Worm (Caenorhabditis elegans): ENCODE results near the gene snr-3.

snr-3 gene

DNA sequence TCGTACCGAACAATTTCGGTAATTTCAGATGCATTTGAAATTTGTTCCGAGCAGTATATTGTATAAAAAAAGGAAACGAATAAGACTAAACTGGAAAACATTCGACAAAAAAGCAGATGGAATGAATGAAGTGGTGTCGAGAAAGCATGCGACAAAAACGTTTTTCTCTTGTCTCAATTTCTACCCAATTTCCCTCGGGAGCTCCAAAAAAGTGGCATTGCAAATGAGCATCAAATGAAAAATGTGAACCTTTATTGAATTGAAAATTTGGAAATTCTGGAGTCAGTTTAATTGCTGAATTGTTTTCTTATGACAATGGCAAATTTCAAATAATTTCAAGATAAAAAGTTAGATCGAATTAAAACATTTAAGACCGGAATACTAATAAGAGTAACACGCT, 10.6 kb upstream of the snr-3 start, which contains the start of gene R05G9.5:
R05G9.5 (minus strand) TSS at position 101 of the 400 bp plus-strand sequence.
- TF ChIP-seq ztf-11 (tag; optimal IDR thresholded peaks at IDR 0.05) (no peak), pha-4 (tag; optimal IDR thresholded peaks at IDR 0.05) (no peak)

- TF ChIP-seq ceh-83 (GFP tag; optimal IDR thresholded peaks at IDR 0.05) = no peak
- TF ChIP-seq unc-62 (GFP tag; optimal IDR thresholded peaks at IDR 0.05) = no peak
These were observed 9.5 kb upstream of the snr-3 start, which contains the start of gene twk-49 for ce11 chrII:6499067-6499466. twk-49 (minus strand) TSS chrII:6499167.

- TF ChIP-seq sptf-1 (tag; optimal IDR thresholded peaks at IDR 0.05) (no peak), ces-1 (GFP tag; optimal IDR thresholded peaks at IDR 0.05) (peak; percentile 52), unc-120 (tag; optimal IDR thresholded peaks at IDR 0.05; ENCODE audit: poor library complexity, severe bottlenecking) (no peak)
These were observed 9.0 kb upstream of the snr-3 start for ce11 chrII:6498609-6499008.

- TF ChIP-seq cnd-1 (tag; optimal IDR thresholded peaks at IDR 0.05) (no peak), blmp-1 (tag; optimal IDR thresholded peaks at IDR 0.05) (no peak), ces-1 (GFP tag; optimal IDR thresholded peaks at IDR 0.05) (peak; percentile 34), ham-2 (GFP tag; optimal IDR thresholded peaks at IDR 0.05) (no peak), sptf-1 (tag; optimal IDR thresholded peaks at IDR 0.05) (no peak), nhr-2 (tag; optimal IDR thresholded peaks at IDR 0.05) (no peak)
These were observed 7.6 kb upstream of the snr-3 start for ce11 chrII:6497137-6497536.

ce11 chrII:6496496-6496895, 6.9 kb upstream of the snr-3 start:
- TF ChIP-seq sptf-1 (tag; optimal IDR thresholded peaks at IDR 0.05) (no peak), ces-1 (GFP tag; optimal IDR thresholded peaks at IDR 0.05) (no peak), ztf-11 (tag; optimal IDR thresholded peaks at IDR 0.05) (no peak), lin-32 (GFP tag; optimal IDR thresholded peaks at IDR 0.05) (no peak), nhr-12 (tag; optimal IDR thresholded peaks at IDR 0.05) (no peak), unc-39 (tag; optimal IDR thresholded peaks at IDR 0.05) (no peak)

ce11 chrII:6493709-6494326, 4.3 kb upstream of the snr-3 start:
- TF ChIP-seq sptf-1 (tag; optimal IDR thresholded peaks at IDR 0.05) = no peak
- TF ChIP-seq ces-1 (GFP tag; optimal IDR thresholded peaks at IDR 0.05) = no peak
- no peak for TF ChIP-seq ceh-43 (GFP tag; optimal IDR thresholded peaks at IDR 0.05)
- no peak for TF ChIP-seq unc-120 (tag; optimal IDR thresholded peaks at IDR 0.05; ENCODE audit: poor library complexity, severe bottlenecking)
- TF ChIP-seq mls-2 (tag; optimal IDR thresholded peaks at IDR 0.05) = no peak
- no peak for TF ChIP-seq flh-1 (GFP tag; optimal IDR thresholded peaks at IDR 0.05)

- TF ChIP-seq elt-3 (tag; optimal IDR thresholded peaks at IDR 0.05) (no peak), ces-1 (GFP tag; optimal IDR thresholded peaks at IDR 0.05) (peak; percentile 90)
These were observed 3.6 kb upstream of the snr-3 start for ce11 chrII:6493139-6493538.

DNA sequence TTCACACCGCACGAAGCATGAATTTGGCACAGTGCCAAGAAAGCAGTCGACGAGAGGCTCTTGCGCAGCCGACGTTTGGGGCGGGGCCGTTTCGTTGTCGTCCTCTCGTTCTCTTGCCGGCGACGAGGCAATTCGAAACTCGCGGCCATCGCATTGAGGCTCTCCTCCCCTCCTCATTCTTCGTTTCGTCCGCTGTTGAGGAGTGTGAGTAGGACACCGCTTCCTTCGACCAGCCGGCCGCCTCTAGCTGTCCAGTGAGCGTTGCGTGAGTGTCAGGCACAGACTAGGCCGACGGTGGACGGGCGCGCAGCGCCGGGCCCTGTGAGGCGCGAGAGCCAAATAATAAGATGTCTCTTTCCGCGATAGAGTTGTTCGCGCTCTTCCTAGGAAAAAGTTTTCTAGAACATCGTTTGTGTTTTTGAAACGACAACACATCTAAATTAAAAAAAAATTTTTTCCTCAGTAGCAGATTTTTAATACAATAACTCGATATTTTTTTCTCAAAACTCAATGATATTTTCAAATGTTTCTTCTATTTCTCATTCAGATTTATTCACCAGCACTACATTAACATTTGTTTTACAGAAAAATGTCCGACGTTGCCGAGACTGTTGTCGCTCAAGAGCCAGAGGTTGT, 2.4 kb upstream of the snr-3 start, which contains the start of the genes T28D9.11 and T28D9.1:
T28D9.11 (minus strand) TSS at position 177 of the 636 bp plus-strand sequence.
T28D9.1 (plus strand) TSS at position 586 of the 636 bp plus-strand sequence.
- TF ChIP-seq lin-13 (tag; optimal IDR thresholded peaks at IDR 0.05) (no peak), snpc-4 (tag; optimal IDR thresholded peaks at IDR 0.05) (no peak), cnd-1 (tag; optimal IDR thresholded peaks at IDR 0.05) (peak; percentile 75), sem-2 (GFP tag; optimal IDR thresholded peaks at IDR 0.05) (no peak), lsy-2 (tag; optimal IDR thresholded peaks at IDR 0.05) (no peak), lin-32 (GFP tag; optimal IDR thresholded peaks at IDR 0.05) (peak; percentile 31), sptf-1 (tag; optimal IDR thresholded peaks at IDR 0.05) (peak; percentile 64), bed-3 (GFP tag; optimal IDR thresholded peaks at IDR 0.05) (no peak), ceh-83 (GFP tag; optimal IDR thresholded peaks at IDR 0.05) (no peak), drap-1 (GFP tag; optimal IDR thresholded peaks at IDR 0.05) (peak; percentile 48), unc-120 (tag; optimal IDR thresholded peaks at IDR 0.05; ENCODE audit: poor library complexity, severe bottlenecking) (peak; percentile 37), M03D4.4 (tag; optimal IDR thresholded peaks at IDR 0.05) (peak; percentile 74), nhr-28 (tag; optimal IDR thresholded peaks at IDR 0.05) (no peak), unc-39 (tag; optimal IDR thresholded peaks at IDR 0.05) (no peak), nhr-2 (tag; optimal IDR thresholded peaks at IDR 0.05) (no peak), zip-8 (tag; optimal IDR thresholded peaks at IDR 0.05) (no peak), ham-2 (GFP tag; optimal IDR thresholded peaks at IDR 0.05) (peak; percentile 58), elt-3 (tag; optimal IDR thresholded peaks at IDR 0.05) (no peak), ztf-11 (tag; optimal IDR thresholded peaks at IDR 0.05) (peak; percentile 29), mls-2 (tag; optimal IDR thresholded peaks at IDR 0.05) (peak; percentile 67), flh-1 (GFP tag; optimal IDR thresholded peaks at IDR 0.05) (no peak), ceh-43 (GFP tag; optimal IDR thresholded peaks at IDR 0.05) (peak; percentile 19), mab-5 (tag; optimal IDR thresholded peaks at IDR 0.05) (no peak), nhr-12 (tag; optimal IDR thresholded peaks at IDR 0.05) (no peak), ces-1 (GFP tag; optimal IDR thresholded peaks at IDR 0.05) (no peak), mep-1 (tag; optimal IDR thresholded peaks at IDR 0.05) (no peak), blmp-1 (tag; optimal IDR thresholded peaks at IDR 0.05) (no peak), hlh-1 (tag; optimal IDR thresholded peaks at IDR 0.05) (peak; percentile 29), elt-1 (tag; optimal IDR thresholded peaks at IDR 0.05; ENCODE audit: borderline replicate concordance, insufficient read depth) (no peak), unc-62 (GFP tag; optimal IDR thresholded peaks at IDR 0.05) (no peak)
